Worm (Caenorhabditis elegans): ENCODE data around the gene K03A11.6.

K03A11.6 gene

DNA sequence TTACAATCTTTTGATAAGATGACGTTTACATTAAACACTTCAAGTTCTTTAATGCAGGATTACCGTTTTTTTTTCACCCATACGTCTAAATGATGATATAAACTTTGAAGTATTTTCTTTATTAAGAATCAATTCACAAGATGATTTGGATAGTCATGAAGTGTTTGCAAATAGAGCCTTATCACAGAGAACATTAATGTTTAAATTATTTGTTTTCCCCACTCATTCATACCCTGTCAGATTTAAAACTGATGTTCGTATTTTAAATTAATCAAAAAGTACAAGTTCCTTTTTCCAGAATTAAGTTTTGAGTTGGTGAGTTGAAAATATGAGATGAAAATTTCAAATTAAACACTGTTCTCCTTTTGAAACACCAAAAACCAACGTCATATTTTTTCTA is 35.0 kb downstream of the K03A11.6 start, which contains the start of gene R03G8.3:
TSS of gene R03G8.3 (plus strand) at position 301 of the 400 bp plus-strand sequence.
- no peak for TF ChIP-seq B0310.2 (tag; optimal IDR thresholded peaks at IDR 0.05)
- no peak for TF ChIP-seq hmbx-1 (tag; optimal IDR thresholded peaks at IDR 0.05)
- TF ChIP-seq pes-1 (GFP tag; IDR thresholded peaks at IDR 0.05) = no peak
- no peak for TF ChIP-seq ets-7 (tag; optimal IDR thresholded peaks at IDR 0.05)

DNA sequence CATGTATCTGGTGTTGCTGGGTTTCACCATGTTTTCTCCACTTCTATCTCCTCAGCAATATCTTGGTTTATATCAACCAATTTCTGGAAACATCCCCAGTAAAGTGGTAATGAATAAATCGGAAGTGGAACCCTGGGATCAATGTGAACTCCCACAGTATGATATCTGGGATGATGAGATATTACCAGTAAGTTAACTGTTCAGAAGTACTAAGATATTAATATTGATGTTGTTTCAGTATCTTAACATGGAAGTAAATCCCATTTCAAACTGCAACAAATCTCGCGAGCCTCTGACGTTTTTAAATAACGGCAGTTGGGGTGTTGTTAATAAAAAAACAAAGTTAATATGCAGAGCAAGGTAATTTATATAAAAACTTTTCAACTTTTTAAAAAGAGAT is 35.5 kb downstream of the K03A11.6 start:
- TF ChIP-seq hmg-4 (GFP tag; optimal IDR thresholded peaks at IDR 0.05) (no peak), F13C5.2 (tag; optimal IDR thresholded peaks at IDR 0.05) (no peak), tra-4 (tag; optimal IDR thresholded peaks at IDR 0.05) (no peak), ama-1 (optimal IDR thresholded peaks at IDR 0.05) (no peak), flt-1 (GFP tag; IDR thresholded peaks at IDR 0.05) (no peak), hmbx-1 (tag; optimal IDR thresholded peaks at IDR 0.05) (no peak), ets-7 (tag; optimal IDR thresholded peaks at IDR 0.05) (no peak), ceh-36 (tag; optimal IDR thresholded peaks at IDR 0.05) (no peak), scrt-1 (GFP tag; IDR thresholded peaks at IDR 0.05) (no peak), tbx-37 (GFP tag; conservative IDR thresholded peaks at IDR 0.05) (no peak), ceh-13 (GFP tag; optimal IDR thresholded peaks at IDR 0.05) (no peak), pes-1 (GFP tag; IDR thresholded peaks at IDR 0.05) (no peak), tbx-11 (GFP tag; IDR thresholded peaks at IDR 0.05) (no peak), sea-1 (GFP tag; conservative IDR thresholded peaks at IDR 0.05) (no peak), B0310.2 (tag; optimal IDR thresholded peaks at IDR 0.05) (no peak), hnd-1 (tag; optimal IDR thresholded peaks at IDR 0.05) (no peak), aly-1 (tag; optimal IDR thresholded peaks at IDR 0.05) (no peak)

DNA sequence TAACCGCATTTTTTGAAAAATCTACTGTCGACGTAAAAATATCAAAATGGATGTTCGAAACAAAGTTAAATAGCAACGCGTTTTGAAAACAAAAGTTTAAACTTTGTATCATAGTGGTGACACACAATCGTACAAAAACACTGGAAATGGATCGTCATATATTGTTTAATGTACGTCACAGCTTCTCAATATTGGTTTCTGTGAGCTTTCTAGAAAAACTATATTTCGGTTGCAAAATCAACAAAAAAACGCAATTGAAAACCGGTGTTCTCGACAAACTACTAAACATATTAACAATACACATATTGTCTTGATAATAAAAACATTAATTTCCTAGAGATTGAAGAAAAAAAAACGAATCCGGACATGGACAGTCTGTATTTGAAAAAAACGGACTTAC is 44.8 kb downstream of the K03A11.6 start, which contains the start of gene R03G8.6:
TSS of gene R03G8.6 (minus strand) at position 101 of the 400 bp plus-strand sequence.
- no peak for TF ChIP-seq flt-1 (GFP tag; IDR thresholded peaks at IDR 0.05)

DNA sequence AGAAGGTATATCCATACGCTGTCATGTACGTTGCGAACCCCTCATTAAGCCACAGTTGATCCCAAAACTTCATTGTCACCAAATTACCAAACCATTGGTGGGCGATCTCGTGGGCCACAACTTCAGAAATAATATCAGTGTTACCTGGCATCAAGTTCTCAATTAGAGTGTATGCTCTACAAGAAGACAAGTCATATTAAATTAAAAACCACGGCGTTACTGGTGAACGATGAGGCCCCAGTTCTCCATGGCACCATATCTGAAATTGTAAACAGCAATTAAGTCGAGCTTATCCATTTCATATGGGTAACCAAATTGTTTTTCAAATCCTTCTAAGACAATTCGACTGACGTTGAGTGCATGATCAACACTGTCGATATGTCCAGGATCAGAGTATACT is 47.2 kb downstream of the K03A11.6 start:
- no peak for TF ChIP-seq ama-1 (optimal IDR thresholded peaks at IDR 0.05)
- no peak for TF ChIP-seq F13C5.2 (tag; optimal IDR thresholded peaks at IDR 0.05)
- TF ChIP-seq ceh-36 (tag; optimal IDR thresholded peaks at IDR 0.05) = no peak
- TF ChIP-seq pes-1 (GFP tag; IDR thresholded peaks at IDR 0.05) = no peak
- no peak for TF ChIP-seq ceh-13 (GFP tag; optimal IDR thresholded peaks at IDR 0.05)
- no peak for TF ChIP-seq tbx-37 (GFP tag; conservative IDR thresholded peaks at IDR 0.05)
- no peak for TF ChIP-seq hmg-4 (GFP tag; optimal IDR thresholded peaks at IDR 0.05)
- no peak for TF ChIP-seq sea-1 (GFP tag; conservative IDR thresholded peaks at IDR 0.05)
- no peak for TF ChIP-seq flt-1 (GFP tag; IDR thresholded peaks at IDR 0.05)
- TF ChIP-seq B0310.2 (tag; optimal IDR thresholded peaks at IDR 0.05) = no peak
- TF ChIP-seq hnd-1 (tag; optimal IDR thresholded peaks at IDR 0.05) = no peak
- TF ChIP-seq scrt-1 (GFP tag; IDR thresholded peaks at IDR 0.05) = no peak
- TF ChIP-seq aly-1 (tag; optimal IDR thresholded peaks at IDR 0.05) = no peak
- TF ChIP-seq tbx-11 (GFP tag; IDR thresholded peaks at IDR 0.05) = no peak
- TF ChIP-seq hmbx-1 (tag; optimal IDR thresholded peaks at IDR 0.05) = no peak
- TF ChIP-seq tra-4 (tag; optimal IDR thresholded peaks at IDR 0.05) = no peak
- no peak for TF ChIP-seq ets-7 (tag; optimal IDR thresholded peaks at IDR 0.05)

DNA sequence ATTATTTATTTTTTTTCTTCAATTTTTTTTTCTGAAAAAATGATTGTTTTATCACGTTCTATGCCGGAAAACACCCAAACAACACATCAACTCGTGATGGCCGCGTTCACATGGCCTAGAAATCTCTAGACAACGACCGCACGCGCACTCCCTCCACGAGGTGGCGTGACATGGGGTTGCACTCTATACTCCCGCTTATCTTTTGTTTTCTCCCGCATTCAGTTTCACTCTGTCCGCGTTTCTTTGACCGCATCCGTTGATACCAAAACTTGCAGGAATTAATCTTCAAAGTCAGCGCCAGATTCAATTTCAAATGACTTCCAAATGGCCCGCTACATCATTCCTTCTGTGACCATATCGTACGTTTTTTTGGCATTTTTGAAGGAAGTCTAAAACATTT is 49.3 kb downstream of the K03A11.6 start, which contains the start of gene F17H10.1:
TSS of gene F17H10.1 (plus strand) at position 276 of the 400 bp plus-strand sequence.
- TF ChIP-seq tbx-37 (GFP tag; conservative IDR thresholded peaks at IDR 0.05) (peak; percentile 42; the same call in 1 of the 2 replicates), hnd-1 (tag; optimal IDR thresholded peaks at IDR 0.05) (no peak), F13C5.2 (tag; optimal IDR thresholded peaks at IDR 0.05) (peak; percentile 18), tra-4 (tag; optimal IDR thresholded peaks at IDR 0.05) (no peak), pes-1 (GFP tag; IDR thresholded peaks at IDR 0.05) (no peak), B0310.2 (tag; optimal IDR thresholded peaks at IDR 0.05) (no peak), ets-7 (tag; optimal IDR thresholded peaks at IDR 0.05) (no peak), hmg-4 (GFP tag; optimal IDR thresholded peaks at IDR 0.05) (peak; percentile 20)

DNA sequence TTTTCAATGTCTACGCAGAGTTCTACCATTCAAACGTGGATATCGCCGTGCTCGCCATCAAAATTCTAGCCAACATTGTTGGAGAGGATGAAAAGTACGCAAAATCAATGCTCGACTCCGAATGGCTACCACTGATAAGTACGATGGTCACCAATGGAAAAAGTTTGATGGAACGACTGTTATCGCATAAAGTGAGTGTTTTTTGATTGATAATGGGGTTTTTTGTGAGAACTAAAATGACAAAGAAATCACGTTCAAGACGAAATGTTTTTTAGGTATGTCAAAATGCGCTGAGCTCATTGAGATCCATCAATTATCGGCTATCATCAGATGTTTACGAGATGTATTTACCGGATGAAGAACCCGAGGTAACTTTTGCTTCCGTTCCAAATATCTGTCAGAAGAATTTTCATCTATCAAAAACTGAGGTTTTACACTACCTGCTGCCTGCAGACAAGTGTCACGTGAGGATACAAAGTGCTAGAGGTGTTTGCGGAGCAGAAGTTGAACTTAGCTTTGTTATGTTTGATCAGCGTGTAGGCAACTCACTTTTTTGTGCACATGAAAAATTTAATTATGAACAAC is 50.6 kb downstream of the K03A11.6 start:
- TF ChIP-seq tbx-37 (GFP tag; conservative IDR thresholded peaks at IDR 0.05) (no peak), hmbx-1 (tag; optimal IDR thresholded peaks at IDR 0.05) (no peak), hmg-4 (GFP tag; optimal IDR thresholded peaks at IDR 0.05) (no peak), scrt-1 (GFP tag; IDR thresholded peaks at IDR 0.05) (no peak), ets-7 (tag; optimal IDR thresholded peaks at IDR 0.05) (no peak), ceh-13 (GFP tag; optimal IDR thresholded peaks at IDR 0.05) (no peak), pes-1 (GFP tag; IDR thresholded peaks at IDR 0.05) (no peak)

All from whole organism, early embryonic.